Worm (Caenorhabditis elegans): Measurements from ENCODE around the gene hsp-110.

Gene hsp-110

ce11 chrIII:8483853-8484252 is 37.1 kb upstream of the hsp-110 start, which contains the start of gene F42H10.3:
Gene F42H10.3, plus strand, starts transcription at chrIII:8484153.
- no peak for TF ChIP-seq tbx-7 (tag; optimal IDR thresholded peaks at IDR 0.05)
- no peak for TF ChIP-seq elt-4 (tag; optimal IDR thresholded peaks at IDR 0.05)
- TF ChIP-seq T23F11.4 (GFP tag; optimal IDR thresholded peaks at IDR 0.05): no peak
- no peak for TF ChIP-seq ztf-16 (tag; optimal IDR thresholded peaks at IDR 0.05)
- TF ChIP-seq elt-2 (tag; optimal IDR thresholded peaks at IDR 0.05): no peak
- TF ChIP-seq ceh-22 (tag; optimal IDR thresholded peaks at IDR 0.05): no peak
- no peak for TF ChIP-seq nfya-1 (tag; optimal IDR thresholded peaks at IDR 0.05)
- TF ChIP-seq hlh-6 (tag; optimal IDR thresholded peaks at IDR 0.05): no peak
- no peak for TF ChIP-seq pros-1 (tag; optimal IDR thresholded peaks at IDR 0.05)
- TF ChIP-seq fkh-10 (GFP tag; optimal IDR thresholded peaks at IDR 0.05): no peak
- TF ChIP-seq nhr-232 (tag; optimal IDR thresholded peaks at IDR 0.05): no peak

- TF ChIP-seq pag-3 (tag; optimal IDR thresholded peaks at IDR 0.05; ENCODE audit: borderline replicate concordance) (no peak), hlh-30 (tag; optimal IDR thresholded peaks at IDR 0.05; ENCODE audit: insufficient read depth) (no peak), ceh-14 (tag; optimal IDR thresholded peaks at IDR 0.05) (no peak), dmd-4 (tag; optimal IDR thresholded peaks at IDR 0.05; ENCODE audit: borderline replicate concordance) (no peak), ceh-31 (tag; optimal IDR thresholded peaks at IDR 0.05) (no peak), elt-4 (tag; optimal IDR thresholded peaks at IDR 0.05) (no peak), C08G9.2 (tag; optimal IDR thresholded peaks at IDR 0.05) (no peak), rnt-1 (tag; optimal IDR thresholded peaks at IDR 0.05) (no peak), pax-1 (tag; optimal IDR thresholded peaks at IDR 0.05) (no peak)
Measured at ce11 chrIII:8480355-8480754, 33.6 kb upstream of the hsp-110 start, which contains the start of gene F42H10.6. Gene F42H10.6, minus strand, starts transcription at chrIII:8480455.

ce11 chrIII:8479322-8479864 is 32.7 kb upstream of the hsp-110 start:
- TF ChIP-seq elt-2 (tag; optimal IDR thresholded peaks at IDR 0.05) (peak; percentile 66), gmeb-2 (tag; optimal IDR thresholded peaks at IDR 0.05) (no peak), tbx-7 (tag; optimal IDR thresholded peaks at IDR 0.05) (no peak), sox-2 (GFP tag; IDR thresholded peaks at IDR 0.05) (no peak)

ce11 chrIII:8473292-8473691 is 26.6 kb upstream of the hsp-110 start:
- no peak for TF ChIP-seq rnt-1 (tag; optimal IDR thresholded peaks at IDR 0.05)
- TF ChIP-seq ttx-3 (tag; optimal IDR thresholded peaks at IDR 0.05): no peak
- no peak for TF ChIP-seq fax-1 (tag; optimal IDR thresholded peaks at IDR 0.05)
- TF ChIP-seq pat-9 (tag; optimal IDR thresholded peaks at IDR 0.05): no peak
- no peak for TF ChIP-seq unc-42 (tag; optimal IDR thresholded peaks at IDR 0.05)
- no peak for TF ChIP-seq fkh-6 (tag; optimal IDR thresholded peaks at IDR 0.05)
- TF ChIP-seq ceh-48 (tag; optimal IDR thresholded peaks at IDR 0.05): no peak
- no peak for TF ChIP-seq hlh-15 (tag; optimal IDR thresholded peaks at IDR 0.05)
- TF ChIP-seq T23F11.4 (GFP tag; optimal IDR thresholded peaks at IDR 0.05): no peak
- no peak for TF ChIP-seq pros-1 (tag; optimal IDR thresholded peaks at IDR 0.05)

- TF ChIP-seq eyg-1 (tag; optimal IDR thresholded peaks at IDR 0.05): no peak
- TF ChIP-seq ttx-3 (tag; optimal IDR thresholded peaks at IDR 0.05): no peak
- no peak for TF ChIP-seq lin-11 (tag; optimal IDR thresholded peaks at IDR 0.05)
- no peak for TF ChIP-seq pha-4 (tag; optimal IDR thresholded peaks at IDR 0.05)
- no peak for TF ChIP-seq rnt-1 (tag; optimal IDR thresholded peaks at IDR 0.05)
- TF ChIP-seq hlh-6 (tag; optimal IDR thresholded peaks at IDR 0.05): no peak
- no peak for TF ChIP-seq K02D7.2 (tag; optimal IDR thresholded peaks at IDR 0.05)
- no peak for TF ChIP-seq ceh-34 (tag; optimal IDR thresholded peaks at IDR 0.05)
- no peak for TF ChIP-seq elt-2 (tag; optimal IDR thresholded peaks at IDR 0.05)
- no peak for TF ChIP-seq ref-2 (tag; optimal IDR thresholded peaks at IDR 0.05)
- TF ChIP-seq ceh-18 (tag; optimal IDR thresholded peaks at IDR 0.05): no peak
- TF ChIP-seq unc-3 (GFP tag; conservative IDR thresholded peaks at IDR 0.05): no peak
- no peak for TF ChIP-seq unc-3 (tag; optimal IDR thresholded peaks at IDR 0.05)
- TF ChIP-seq pha-2 (tag; optimal IDR thresholded peaks at IDR 0.05): no peak
- TF ChIP-seq ceh-2 (tag; optimal IDR thresholded peaks at IDR 0.05): no peak
- no peak for TF ChIP-seq syd-9 (tag; optimal IDR thresholded peaks at IDR 0.05)
- TF ChIP-seq sox-2 (GFP tag; IDR thresholded peaks at IDR 0.05): no peak
Measured at ce11 chrIII:8467520-8467919, 20.8 kb upstream of the hsp-110 start.
